Worm (Caenorhabditis elegans) whole organism, mixed stage, embryonic: ENCODE measurements around the gene shc-3.
A peak's percentile ranks its signal among the peaks of the same experiment; 100 is the strongest.

Experiments
- M03D4.4 ChIP-seq: sonication (generic microtip); optimal IDR thresholded peaks from 2 replicates; lab custom pipeline; 2017; ENCODE audit warnings: mild to moderate bottlenecking, missing genetic modification characterization, missing compliant biosample characterization
- bed-3 ChIP-seq: fragments of 200-800 bp; sonication (Bioruptor generic); optimal IDR thresholded peaks from 3 replicates; lab custom pipeline; 2018; ENCODE audit warnings: mild to moderate bottlenecking, missing genetic modification characterization, moderate library complexity, missing compliant biosample characterization
- blmp-1 ChIP-seq: fragments of 150-350 bp; optimal IDR thresholded peaks from 2 replicates; lab custom pipeline; 2014; ENCODE audit warnings: missing biosample characterization, missing genetic modification characterization
- ceh-39 ChIP-seq: fragments of 150-350 bp; optimal IDR thresholded peaks from 2 replicates; lab custom pipeline; 2014; ENCODE audit warnings: missing biosample characterization, missing genetic modification characterization
- ceh-43 ChIP-seq: fragments of 200-800 bp; sonication (Bioruptor generic); optimal IDR thresholded peaks from 2 replicates; lab custom pipeline; 2018; ENCODE audit warnings: mild to moderate bottlenecking, missing genetic modification characterization, moderate library complexity, missing compliant biosample characterization
- ceh-83 ChIP-seq: fragments of 200-800 bp; sonication (Bioruptor generic); optimal IDR thresholded peaks from 2 replicates; lab custom pipeline; 2018; ENCODE audit warnings: mild to moderate bottlenecking, missing genetic modification characterization, missing compliant biosample characterization
- ces-1 ChIP-seq: fragments of 150-350 bp; optimal IDR thresholded peaks from 2 replicates; lab custom pipeline; 2014; ENCODE audit warnings: missing biosample characterization, missing genetic modification reagents, missing genetic modification characterization
- cnd-1 ChIP-seq: fragments of 200-800 bp; sonication (Bioruptor generic); optimal IDR thresholded peaks from 2 replicates; lab custom pipeline; 2018; ENCODE audit warnings: mild to moderate bottlenecking, missing genetic modification characterization, missing compliant biosample characterization
- drap-1 ChIP-seq: fragments of 200-800 bp; sonication (Bioruptor generic); optimal IDR thresholded peaks from 3 replicates; lab custom pipeline; 2018; ENCODE audit warnings: mild to moderate bottlenecking, missing genetic modification characterization, missing compliant biosample characterization
- elt-1 ChIP-seq: sonication (generic microtip); optimal IDR thresholded peaks from 2 replicates; lab custom pipeline; 2017; ENCODE audit warnings: missing genetic modification characterization, mild to moderate bottlenecking, missing compliant biosample characterization, antibody characterized with exemption, moderate library complexity, borderline replicate concordance; ENCODE audit not compliant: insufficient read depth
- elt-3 ChIP-seq: fragments of 150-350 bp; optimal IDR thresholded peaks from 2 replicates; lab custom pipeline; 2014; ENCODE audit warnings: missing biosample characterization, missing genetic modification characterization
- flh-1 ChIP-seq: fragments of 200-800 bp; sonication (Bioruptor generic); optimal IDR thresholded peaks from 2 replicates; lab custom pipeline; 2018; ENCODE audit warnings: mild to moderate bottlenecking, missing genetic modification characterization, moderate library complexity, missing compliant biosample characterization
- ham-2 ChIP-seq: fragments of 200-800 bp; sonication (Bioruptor generic); optimal IDR thresholded peaks from 2 replicates; lab custom pipeline; 2018; ENCODE audit warnings: mild to moderate bottlenecking, missing genetic modification characterization, missing compliant biosample characterization
- hlh-1 ChIP-seq: fragments of 150-350 bp; optimal IDR thresholded peaks from 2 replicates; lab custom pipeline; 2014; ENCODE audit warnings: missing biosample characterization, missing genetic modification reagents, missing genetic modification characterization
- lin-13 ChIP-seq: fragments of 150-350 bp; optimal IDR thresholded peaks from 2 replicates; lab custom pipeline; 2014; ENCODE audit warnings: missing biosample characterization, missing genetic modification characterization
- lin-32 ChIP-seq: fragments of 200-800 bp; sonication (Bioruptor generic); optimal IDR thresholded peaks from 2 replicates; lab custom pipeline; 2018; ENCODE audit warnings: mild to moderate bottlenecking, missing genetic modification characterization, missing compliant biosample characterization
- lsy-2 ChIP-seq: fragments of 150-350 bp; optimal IDR thresholded peaks from 2 replicates; lab custom pipeline; 2014; ENCODE audit warnings: missing biosample characterization, missing genetic modification characterization
- mab-5 ChIP-seq: fragments of 150-350 bp; optimal IDR thresholded peaks from 2 replicates; lab custom pipeline; 2014; ENCODE audit warnings: missing biosample characterization, missing genetic modification characterization
- mep-1 ChIP-seq: fragments of 150-350 bp; optimal IDR thresholded peaks from 2 replicates; lab custom pipeline; 2017; ENCODE audit warnings: missing biosample characterization, missing genetic modification reagents, missing genetic modification characterization, inconsistent platforms
- mls-2 ChIP-seq: sonication (generic microtip); optimal IDR thresholded peaks from 2 replicates; lab custom pipeline; 2016; ENCODE audit warnings: mild to moderate bottlenecking, missing genetic modification characterization, moderate library complexity, missing compliant biosample characterization
- nhr-12 ChIP-seq: fragments of 150-350 bp; optimal IDR thresholded peaks from 2 replicates; lab custom pipeline; 2014; ENCODE audit warnings: missing biosample characterization, missing genetic modification characterization
- nhr-2 ChIP-seq: fragments of 150-350 bp; optimal IDR thresholded peaks from 2 replicates; lab custom pipeline; 2014; ENCODE audit warnings: missing biosample characterization, missing genetic modification characterization
- nhr-237 ChIP-seq: fragments of 150-350 bp; optimal IDR thresholded peaks from 2 replicates; lab custom pipeline; 2014; ENCODE audit warnings: missing biosample characterization, missing genetic modification characterization
- nhr-28 ChIP-seq: fragments of 150-350 bp; optimal IDR thresholded peaks from 2 replicates; lab custom pipeline; 2014; ENCODE audit warnings: missing biosample characterization, missing genetic modification characterization
- nhr-76 ChIP-seq: sonication (generic microtip); optimal IDR thresholded peaks from 2 replicates; lab custom pipeline; 2017; ENCODE audit warnings: missing biosample characterization, missing genetic modification characterization
- pha-4 ChIP-seq: fragments of 150-350 bp; optimal IDR thresholded peaks from 2 replicates; lab custom pipeline; 2018; ENCODE audit warnings: missing biosample characterization, missing genetic modification reagents, missing genetic modification characterization
- sem-2 ChIP-seq: fragments of 200-800 bp; sonication (Bioruptor generic); optimal IDR thresholded peaks from 2 replicates; lab custom pipeline; 2018; ENCODE audit warnings: mild to moderate bottlenecking, missing genetic modification characterization, missing compliant biosample characterization
- snpc-4 ChIP-seq: fragments of 150-350 bp; optimal IDR thresholded peaks from 2 replicates; lab custom pipeline; 2014; ENCODE audit warnings: missing biosample characterization, missing genetic modification characterization
- sptf-1 ChIP-seq: sonication (generic microtip); optimal IDR thresholded peaks from 2 replicates; lab custom pipeline; 2017; ENCODE audit warnings: mild to moderate bottlenecking, missing genetic modification characterization, moderate library complexity, missing compliant biosample characterization
- tbx-8 ChIP-seq: fragments of 200-800 bp; sonication (Bioruptor generic); optimal IDR thresholded peaks from 2 replicates; lab custom pipeline; 2018; ENCODE audit warnings: mild to moderate bottlenecking, missing genetic modification characterization, moderate library complexity, missing compliant biosample characterization
- unc-120 ChIP-seq: sonication (generic microtip); optimal IDR thresholded peaks from 2 replicates; lab custom pipeline; 2017; ENCODE audit warnings: missing genetic modification characterization, missing compliant biosample characterization; ENCODE audit not compliant: poor library complexity, severe bottlenecking
- unc-39 ChIP-seq: fragments of 150-350 bp; optimal IDR thresholded peaks from 2 replicates; lab custom pipeline; 2014; ENCODE audit warnings: missing biosample characterization, missing genetic modification characterization
- unc-62 ChIP-seq: fragments of 150-350 bp; optimal IDR thresholded peaks from 2 replicates; lab custom pipeline; 2014; ENCODE audit warnings: missing biosample characterization, missing genetic modification reagents, missing genetic modification characterization
- zip-8 ChIP-seq: fragments of 150-350 bp; optimal IDR thresholded peaks from 2 replicates; lab custom pipeline; 2014; ENCODE audit warnings: missing biosample characterization, missing genetic modification characterization
- ztf-11 ChIP-seq: fragments of 150-350 bp; optimal IDR thresholded peaks from 2 replicates; lab custom pipeline; 2014; ENCODE audit warnings: missing biosample characterization, missing genetic modification characterization

shc-3 gene

DNA sequence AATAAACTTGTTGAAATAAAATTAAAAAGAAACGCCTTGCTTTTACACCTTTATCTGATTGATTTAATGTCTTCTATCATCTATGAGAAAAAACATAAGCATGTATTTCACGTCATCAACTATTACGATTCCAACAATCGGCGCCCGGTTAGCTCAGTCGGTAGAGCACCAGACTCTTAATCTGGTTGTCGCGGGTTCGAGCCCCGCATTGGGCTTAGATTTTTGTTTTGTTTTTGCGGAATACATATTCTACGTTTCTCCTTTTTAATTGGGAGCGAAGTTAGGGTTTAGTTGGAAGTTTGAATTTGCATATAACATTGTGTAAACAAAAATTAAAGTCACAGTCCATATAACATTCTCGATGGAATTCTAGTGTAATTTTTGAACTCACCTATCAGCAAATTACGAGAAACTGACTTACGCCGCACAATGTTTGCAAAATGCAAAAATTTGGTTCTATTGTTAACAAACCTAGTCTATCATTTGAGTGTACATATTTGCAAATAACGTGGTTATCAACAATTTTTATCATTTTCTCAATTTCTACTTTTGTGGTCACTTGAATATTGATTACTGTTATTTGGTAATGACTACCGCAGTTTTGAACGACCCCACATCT is at the start of gene shc-3:
Gene shc-3, plus strand, starts transcription at position 484 of the 619 bp plus-strand sequence.
- TF ChIP-seq mab-5 (tag; lab: Kevin White, UChicago) (no peak), mep-1 (tag; lab: Kevin White, UChicago) (no peak), ceh-83 (GFP tag; lab: Kevin White, UChicago) (no peak), blmp-1 (tag; lab: Kevin White, UChicago) (no peak), nhr-12 (tag; lab: Kevin White, UChicago) (no peak), unc-39 (no peak), nhr-237 (tag; lab: Kevin White, UChicago) (no peak), bed-3 (GFP tag; lab: Kevin White, UChicago) (no peak), lsy-2 (tag; lab: Kevin White, UChicago) (no peak)

DNA sequence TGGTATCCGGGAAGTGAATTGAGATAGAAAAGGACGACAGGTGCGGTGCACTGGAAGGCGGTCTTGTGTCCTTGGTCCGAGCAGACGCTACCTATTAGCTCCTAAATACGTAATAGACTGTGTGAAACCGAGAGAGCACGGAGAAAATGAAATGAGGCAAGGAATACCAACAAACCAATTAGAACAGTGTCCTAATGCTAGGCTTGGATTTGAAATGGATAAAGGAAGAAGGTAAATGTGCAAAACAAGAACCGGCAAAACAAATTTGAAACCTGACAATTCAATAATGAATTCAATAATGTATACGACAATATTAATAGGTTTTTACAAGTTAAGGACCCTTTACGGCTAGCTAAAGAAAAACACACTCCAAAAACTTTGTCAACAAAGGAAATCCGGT is 48.6 kb upstream of the shc-3 start, which contains the start of gene C04A11.2:
Gene C04A11.2, minus strand, starts transcription at position 101 of the 400 bp plus-strand sequence.
- TF ChIP-seq ces-1 (GFP tag; lab: Kevin White, UChicago) (peak; percentile 65), ztf-11 (tag; lab: Kevin White, UChicago) (no peak), snpc-4 (tag; lab: Kevin White, UChicago) (no peak), lin-32 (GFP tag; lab: Kevin White, UChicago) (no peak)

DNA sequence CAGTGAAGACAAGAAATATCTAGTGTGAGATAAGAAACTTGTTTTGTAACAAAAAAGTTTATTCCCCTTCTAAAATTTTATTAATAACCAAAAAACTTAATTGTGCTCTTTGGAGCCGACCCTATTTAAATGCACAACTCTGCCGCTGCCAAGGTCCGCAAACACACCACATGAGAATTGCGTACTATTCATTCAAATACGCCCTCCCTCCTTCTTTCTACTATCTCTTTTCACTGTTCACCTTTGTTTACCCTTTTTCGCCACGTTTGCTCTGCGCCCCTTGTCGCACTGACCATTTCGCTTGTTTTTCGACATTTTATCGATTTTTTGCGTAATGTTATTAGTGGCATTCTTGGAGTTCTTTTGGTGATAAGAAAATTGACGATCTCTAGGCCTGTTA is 47.7 kb upstream of the shc-3 start:
- TF ChIP-seq bed-3 (GFP tag; lab: Kevin White, UChicago), result no peak
- TF ChIP-seq lsy-2 (tag; lab: Kevin White, UChicago), result peak; percentile 6
- no peak for TF ChIP-seq unc-62 (GFP tag; lab: Kevin White, UChicago)
- TF ChIP-seq hlh-1, result no peak
- TF ChIP-seq sptf-1 (tag; lab: Kevin White, UChicago), result no peak
- TF ChIP-seq unc-120 (tag; lab: Kevin White, UChicago), result no peak
- TF ChIP-seq nhr-28 (tag; lab: Kevin White, UChicago), result no peak
- no peak for TF ChIP-seq ztf-11 (tag; lab: Kevin White, UChicago)
- no peak for TF ChIP-seq ham-2 (GFP tag; lab: Kevin White, UChicago)
- no peak for TF ChIP-seq nhr-2 (tag; lab: Kevin White, UChicago)
- peak; percentile 80 for TF ChIP-seq pha-4 (tag; lab: Kevin White, UChicago)
- no peak for TF ChIP-seq nhr-76 (tag; lab: Kevin White, UChicago)
- peak; percentile 26 for TF ChIP-seq nhr-237 (tag; lab: Kevin White, UChicago)
- TF ChIP-seq ces-1 (GFP tag; lab: Kevin White, UChicago), result peak; percentile 33
- no peak for TF ChIP-seq lin-32 (GFP tag; lab: Kevin White, UChicago)
- no peak for TF ChIP-seq snpc-4 (tag; lab: Kevin White, UChicago)
- TF ChIP-seq ceh-43 (GFP tag; lab: Kevin White, UChicago), result no peak
- TF ChIP-seq drap-1 (GFP tag; lab: Kevin White, UChicago), result no peak
- TF ChIP-seq elt-3, result no peak
- TF ChIP-seq mls-2 (tag; lab: Kevin White, UChicago), result no peak
- TF ChIP-seq tbx-8 (GFP tag; lab: Kevin White, UChicago), result no peak
- peak; percentile 14 for TF ChIP-seq lin-13 (tag; lab: Kevin White, UChicago)
- no peak for TF ChIP-seq elt-1 (tag; lab: Kevin White, UChicago)
- no peak for TF ChIP-seq M03D4.4 (tag; lab: Kevin White, UChicago)
- TF ChIP-seq sem-2, result no peak
- no peak for TF ChIP-seq blmp-1 (tag; lab: Kevin White, UChicago)
- TF ChIP-seq zip-8, result no peak
- TF ChIP-seq cnd-1 (tag; lab: Kevin White, UChicago), result no peak
- TF ChIP-seq mab-5 (tag; lab: Kevin White, UChicago), result no peak
- TF ChIP-seq flh-1 (GFP tag; lab: Kevin White, UChicago), result no peak
- no peak for TF ChIP-seq ceh-39 (tag; lab: Kevin White, UChicago)
- TF ChIP-seq ceh-83 (GFP tag; lab: Kevin White, UChicago), result no peak
- TF ChIP-seq unc-39, result no peak
- TF ChIP-seq nhr-12 (tag; lab: Kevin White, UChicago), result no peak
- TF ChIP-seq mep-1 (tag; lab: Kevin White, UChicago), result peak; percentile 72
